Fruit fly (Drosophila melanogaster): ENCODE measurements around the gene 140up.

140up gene

dm6 chr3R:14095428-14095827 lies 29.9 kb downstream of the 140up start (continued):
- TF ChIP-seq CG15269 (tag; optimal IDR thresholded peaks at IDR 0.05) (peak; percentile 80), CG31441 (GFP tag; IDR thresholded peaks at IDR 0.05) (peak; percentile 64), Nf-YC (tag; optimal IDR thresholded peaks at IDR 0.05) (peak; percentile 18), Deaf1 (tag; optimal IDR thresholded peaks at IDR 0.05) (peak; percentile 33), CG10267 (tag; optimal IDR thresholded peaks at IDR 0.05) (peak; percentile 48), CG17829 (tag; optimal IDR thresholded peaks at IDR 0.05) (peak; percentile 37), CG3163 (GFP tag; optimal IDR thresholded peaks at IDR 0.05) (no peak)

dm6 chr3R:14088887-14089567 lies 36.3 kb downstream of the 140up start, which contains the start of gene Npc2b:
Npc2b (plus strand) TSS chr3R:14089517.
- TF ChIP-seq amos (GFP tag; IDR thresholded peaks at IDR 0.05; ENCODE audit: partially characterized antibody) = peak; percentile 80
- no peak for TF ChIP-seq br (optimal IDR thresholded peaks at IDR 0.05)
- TF ChIP-seq Sry-δ (GFP tag; optimal IDR thresholded peaks at IDR 0.05) = peak; percentile 26
- TF ChIP-seq CG6175 (GFP tag; IDR thresholded peaks at IDR 0.05) = no peak
- 0 out of 4 replicates have a peak, but pooled peaks have one; percentile 6 for TF ChIP-seq Gug (GFP tag; IDR thresholded peaks at IDR 0.05)
- no peak for TF ChIP-seq CG11723 (GFP tag; optimal IDR thresholded peaks at IDR 0.05)
- TF ChIP-seq CHES-1-like (GFP tag; optimal IDR thresholded peaks at IDR 0.05) = peak; percentile 38
- peak; percentile 61 for TF ChIP-seq sug (tag; optimal IDR thresholded peaks at IDR 0.05)
- no peak for TF ChIP-seq CG11093 (GFP tag; IDR thresholded peaks at IDR 0.05)
- TF ChIP-seq kah (GFP tag; optimal IDR thresholded peaks at IDR 0.05) = no peak
- TF ChIP-seq pum (GFP tag; optimal IDR thresholded peaks at IDR 0.05) = peak; percentile 19
- TF ChIP-seq CG2129 (GFP tag; IDR thresholded peaks at IDR 0.05; ENCODE audit: partially characterized antibody) = no peak
- TF ChIP-seq CG8290 (GFP tag; optimal IDR thresholded peaks at IDR 0.05) = peak; percentile 28
- TF ChIP-seq CG8290 (tag; optimal IDR thresholded peaks at IDR 0.05) = peak in 1 of 2 experiments; percentile 75
- no peak for TF ChIP-seq D (optimal IDR thresholded peaks at IDR 0.05)
- TF ChIP-seq D (GFP tag; optimal IDR thresholded peaks at IDR 0.05) = peak; percentile 26
- peak; percentile 55; the same call in 2 of the 3 replicates for TF ChIP-seq ci (GFP tag; IDR thresholded peaks at IDR 0.05)
- no peak for TF ChIP-seq Dref (GFP tag; IDR thresholded peaks at IDR 0.05)
- TF ChIP-seq kni (GFP tag; optimal IDR thresholded peaks at IDR 0.05) = peak; percentile 3
- peak; percentile 7 for TF ChIP-seq Six4 (GFP tag; optimal IDR thresholded peaks at IDR 0.05)
- no peak for TF ChIP-seq Hr39 (optimal IDR thresholded peaks at IDR 0.05)
- peak; percentile 55 for TF ChIP-seq CG9727 (GFP tag; optimal IDR thresholded peaks at IDR 0.05)
- TF ChIP-seq nmo (GFP tag; optimal IDR thresholded peaks at IDR 0.05) = peak; percentile 70
- peak; percentile 79 for TF ChIP-seq HmgZ (tag; optimal IDR thresholded peaks at IDR 0.05)
- TF ChIP-seq Optix (GFP tag; IDR thresholded peaks at IDR 0.05) = no peak
- peak; percentile 73 for TF ChIP-seq gem (tag; optimal IDR thresholded peaks at IDR 0.05)
- TF ChIP-seq Max (GFP tag; optimal IDR thresholded peaks at IDR 0.05) = peak; percentile 69
- peak; percentile 72 for TF ChIP-seq CG16813 (GFP tag; IDR thresholded peaks at IDR 0.05; ENCODE audit: partially characterized antibody)
- TF ChIP-seq zfh2 (GFP tag; optimal IDR thresholded peaks at IDR 0.05) = peak; percentile 34
- TF ChIP-seq CG11560 (tag; IDR thresholded peaks at IDR 0.05) = no peak
- peak; percentile 81 for TF ChIP-seq CG11456 (GFP tag; IDR thresholded peaks at IDR 0.05)
- no peak for TF ChIP-seq ERR (GFP tag; optimal IDR thresholded peaks at IDR 0.05)
- peak; percentile 17 for TF ChIP-seq CG3281 (GFP tag; optimal IDR thresholded peaks at IDR 0.05)
- TF ChIP-seq CG12155 (GFP tag; optimal IDR thresholded peaks at IDR 0.05) = peak; percentile 47
- TF ChIP-seq Lim3 (GFP tag; IDR thresholded peaks at IDR 0.05) = no peak
- TF ChIP-seq stwl (tag; optimal IDR thresholded peaks at IDR 0.05) = peak; percentile 85
- peak; percentile 65 for TF ChIP-seq PHDP (tag; optimal IDR thresholded peaks at IDR 0.05)
- no peak for TF ChIP-seq CG17385 (GFP tag; optimal IDR thresholded peaks at IDR 0.05)
- TF ChIP-seq CG5953 (GFP tag; IDR thresholded peaks at IDR 0.05) = no peak
- peak; percentile 20 for TF ChIP-seq vfl (GFP tag; optimal IDR thresholded peaks at IDR 0.05)
- TF ChIP-seq CG14014 (GFP tag; IDR thresholded peaks at IDR 0.05) = peak; percentile 48; the same call in 1 of the 2 replicates
- peak; percentile 12 for TF ChIP-seq ash1 (GFP tag; optimal IDR thresholded peaks at IDR 0.05)
- peak; percentile 33 for TF ChIP-seq CG18262 (tag; optimal IDR thresholded peaks at IDR 0.05)

Measured in whole organism, embryonic.